Fruit fly (Drosophila melanogaster) whole organism, embryonic: Measurements from ENCODE around the gene Ssl2.

Source experiments
- CG10979 ChIP-seq: fragments of 200-800 bp; sonication (Bioruptor generic); optimal IDR thresholded peaks from 2 replicates; lab custom pipeline; 2018; ENCODE audit warnings: missing biosample characterization, mild to moderate bottlenecking, missing genetic modification characterization, moderate library complexity
- CG12155 ChIP-seq: fragments of 200-800 bp; sonication (Bioruptor generic); optimal IDR thresholded peaks from 3 replicates; lab custom pipeline; 2016; ENCODE audit warnings: missing biosample characterization, missing genetic modification characterization
- CG1529 ChIP-seq: fragments of 200-800 bp; sonication (Bioruptor generic); optimal IDR thresholded peaks from 3 replicates; lab custom pipeline; 2018; ENCODE audit warnings: missing biosample characterization, missing genetic modification characterization
- CG1602 ChIP-seq: fragments of 200-800 bp; sonication (Bioruptor generic); optimal IDR thresholded peaks from 3 replicates; lab custom pipeline; 2016; ENCODE audit warnings: missing biosample characterization, missing genetic modification characterization
- CG16813 ChIP-seq: fragments of 200-800 bp; sonication (Bioruptor generic); IDR thresholded peaks from 3 replicates; pipeline ENCODE4 v1.3.6; 2022; ENCODE audit warnings: missing biosample characterization, missing genetic modification characterization; ENCODE audit not compliant: partially characterized antibody
- CG17568 ChIP-seq: fragments of 200-800 bp; sonication (Bioruptor generic); optimal IDR thresholded peaks from 2 replicates; lab custom pipeline; 2018; ENCODE audit warnings: missing biosample characterization, mild to moderate bottlenecking, missing genetic modification characterization, moderate library complexity
- CG17612 ChIP-seq: fragments of 200-800 bp; sonication (Bioruptor generic); IDR thresholded peaks from 2 replicates; pipeline ENCODE4 v1.3.6; 2022; ENCODE audit warnings: missing biosample characterization, missing genetic modification characterization
- CG18764 ChIP-seq: fragments of 200-800 bp; sonication (Bioruptor generic); optimal IDR thresholded peaks from 3 replicates; lab custom pipeline; 2016; ENCODE audit warnings: missing biosample characterization, missing genetic modification characterization
- CG31224 ChIP-seq: fragments of 200-800 bp; sonication (Bioruptor generic); IDR thresholded peaks from 2 replicates; pipeline ENCODE4 v1.3.6; 2022; ENCODE audit warnings: missing biosample characterization, missing genetic modification characterization
- CG32772 ChIP-seq: fragments of 200-800 bp; sonication (Bioruptor generic); IDR thresholded peaks from 2 replicates; pipeline ENCODE4 v1.3.6; 2022; ENCODE audit warnings: missing biosample characterization, missing genetic modification characterization
- CG3407 ChIP-seq: fragments of 200-800 bp; sonication (Bioruptor generic); optimal IDR thresholded peaks from 2 replicates; lab custom pipeline; 2018; ENCODE audit warnings: missing biosample characterization, mild to moderate bottlenecking, missing genetic modification characterization
- CG34422 ChIP-seq: fragments of 200-800 bp; sonication (Bioruptor generic); IDR thresholded peaks from 3 replicates; pipeline ENCODE4 v1.3.6; 2022; ENCODE audit warnings: missing biosample characterization, missing genetic modification characterization
- CG6254 ChIP-seq: fragments of 200-800 bp; sonication (Bioruptor generic); optimal IDR thresholded peaks from 3 replicates; lab custom pipeline; 2017; ENCODE audit warnings: mild to moderate bottlenecking, missing biosample characterization, missing genetic modification reagents, missing genetic modification characterization
- CG8290 ChIP-seq, 3 experiments: fragments of 200-800 bp; sonication (Bioruptor generic); optimal IDR thresholded peaks; 2 replicates each; lab custom pipeline; 2016 to 2019; ENCODE audit warnings: missing biosample characterization in 3 of 3, missing genetic modification characterization in 3 of 3, mild to moderate bottlenecking in 2 of 3, moderate library complexity in 1 of 3
- CG9609 ChIP-seq: fragments of 200-800 bp; sonication (Bioruptor generic); optimal IDR thresholded peaks from 3 replicates; lab custom pipeline; 2016; ENCODE audit warnings: missing biosample characterization, missing genetic modification characterization
- CHES-1-like ChIP-seq: fragments of 200-800 bp; sonication (Bioruptor generic); optimal IDR thresholded peaks from 2 replicates; lab custom pipeline; 2016; ENCODE audit warnings: missing biosample characterization, missing genetic modification characterization
- Camta ChIP-seq: fragments of 200-800 bp; sonication (Bioruptor generic); optimal IDR thresholded peaks from 2 replicates; lab custom pipeline; 2016; ENCODE audit warnings: missing biosample characterization, missing genetic modification characterization
- Dref ChIP-seq: fragments of 200-800 bp; sonication (Bioruptor generic); IDR thresholded peaks from 2 replicates; pipeline ENCODE4 v1.3.6; 2022; ENCODE audit warnings: missing biosample characterization, missing genetic modification characterization
- Fer3 ChIP-seq: fragments of 200-800 bp; sonication (Bioruptor generic); optimal IDR thresholded peaks from 2 replicates; lab custom pipeline; 2018; ENCODE audit warnings: missing biosample characterization, mild to moderate bottlenecking, missing genetic modification characterization, moderate library complexity
- HLH3B ChIP-seq: fragments of 200-800 bp; sonication (Bioruptor generic); IDR thresholded peaks from 2 replicates; pipeline ENCODE4 v1.3.6; 2022; ENCODE audit warnings: missing biosample characterization, missing genetic modification characterization
- HmgD ChIP-seq: fragments of 200-800 bp; sonication (Bioruptor generic); optimal IDR thresholded peaks from 3 replicates; lab custom pipeline; 2016; ENCODE audit warnings: missing biosample characterization, missing genetic modification characterization
- Hmx ChIP-seq: fragments of 200-800 bp; sonication (Bioruptor generic); optimal IDR thresholded peaks from 2 replicates; lab custom pipeline; 2016; ENCODE audit warnings: missing biosample characterization, missing genetic modification characterization
- MESR4 ChIP-seq: fragments of 200-800 bp; sonication (Bioruptor generic); optimal IDR thresholded peaks from 2 replicates; lab custom pipeline; 2018; ENCODE audit warnings: missing biosample characterization, mild to moderate bottlenecking, missing genetic modification characterization, moderate library complexity
- Mes4 ChIP-seq: fragments of 200-800 bp; sonication (Bioruptor generic); optimal IDR thresholded peaks from 2 replicates; lab custom pipeline; 2016; ENCODE audit warnings: missing biosample characterization, missing genetic modification characterization
- Myb ChIP-seq: fragments of 200-800 bp; sonication (Bioruptor generic); optimal IDR thresholded peaks from 2 replicates; lab custom pipeline; 2016; ENCODE audit warnings: missing biosample characterization, missing genetic modification characterization
- Nf-YC ChIP-seq: fragments of 200-800 bp; optimal IDR thresholded peaks from 3 replicates; lab custom pipeline; 2019; ENCODE audit warnings: missing biosample characterization, mild to moderate bottlenecking, missing genetic modification characterization, moderate library complexity
- NfI ChIP-seq: fragments of 200-800 bp; sonication (Bioruptor generic); optimal IDR thresholded peaks from 3 replicates; lab custom pipeline; 2018; ENCODE audit warnings: missing biosample characterization, mild to moderate bottlenecking, missing genetic modification characterization, moderate library complexity
- Pdp1 ChIP-seq, 2 experiments: fragments of 200-800 bp; sonication (Bioruptor generic); optimal IDR thresholded peaks; 3 replicates each; lab custom pipeline; 2016; ENCODE audit warnings: missing biosample characterization in 2 of 2, missing genetic modification characterization in 2 of 2, mild to moderate bottlenecking in 1 of 2, moderate library complexity in 1 of 2
- Rx ChIP-seq: fragments of 200-800 bp; sonication (Bioruptor generic); IDR thresholded peaks from 2 replicates; pipeline ENCODE4 v1.3.6; 2022; ENCODE audit warnings: missing biosample characterization, missing genetic modification characterization
- Ssrp ChIP-seq: fragments of 200-800 bp; sonication (Bioruptor generic); optimal IDR thresholded peaks from 2 replicates; lab custom pipeline; 2018; ENCODE audit warnings: missing biosample characterization, mild to moderate bottlenecking, missing genetic modification characterization, moderate library complexity
- Tbp ChIP-seq: fragments of >200 bp; optimal IDR thresholded peaks from 2 replicates; lab custom pipeline; 2018; ENCODE audit warnings: missing biosample characterization, missing genetic modification characterization
- Xrp1 ChIP-seq: fragments of 200-800 bp; sonication (Bioruptor generic); IDR thresholded peaks from 2 replicates; pipeline ENCODE4 v1.3.6; 2022; ENCODE audit warnings: missing biosample characterization, missing genetic modification characterization
- bbx ChIP-seq: fragments of 200-800 bp; sonication (Bioruptor generic); IDR thresholded peaks from 2 replicates; pipeline ENCODE4 v1.3.6; 2022; ENCODE audit warnings: missing biosample characterization, missing genetic modification characterization; ENCODE audit not compliant: partially characterized antibody
- crp ChIP-seq, 2 experiments: fragments of 200-800 bp; sonication (Bioruptor generic); optimal IDR thresholded peaks; 2 replicates in 1 of 2; 3 replicates in 1 of 2; lab custom pipeline; 2017; ENCODE audit warnings: missing biosample characterization in 2 of 2, missing genetic modification characterization in 2 of 2, mild to moderate bottlenecking in 1 of 2, moderate library complexity in 1 of 2
- dpn ChIP-seq, 2 experiments: fragments of 200-800 bp; sonication (Bioruptor generic); optimal IDR thresholded peaks; 3 replicates each; lab custom pipeline; 2016; ENCODE audit warnings: missing biosample characterization in 2 of 2, missing genetic modification characterization in 2 of 2
- gcm ChIP-seq: fragments of 200-800 bp; sonication (Bioruptor generic); optimal IDR thresholded peaks from 2 replicates; lab custom pipeline; 2019; ENCODE audit warnings: missing biosample characterization, mild to moderate bottlenecking, missing genetic modification characterization, moderate library complexity
- ind ChIP-seq: fragments of 200-800 bp; sonication (Bioruptor generic); optimal IDR thresholded peaks from 3 replicates; lab custom pipeline; 2016; ENCODE audit warnings: missing biosample characterization, missing genetic modification characterization
- nom ChIP-seq: fragments of 200-800 bp; sonication (Bioruptor generic); optimal IDR thresholded peaks from 2 replicates; lab custom pipeline; 2017; ENCODE audit warnings: missing biosample characterization, missing genetic modification characterization, mild to moderate bottlenecking, moderate library complexity, missing genetic modification reagents
- phol ChIP-seq: fragments of 200-800 bp; sonication (Bioruptor generic); optimal IDR thresholded peaks from 3 replicates; lab custom pipeline; 2018; ENCODE audit warnings: missing biosample characterization, mild to moderate bottlenecking, missing genetic modification characterization, moderate library complexity
- prd ChIP-seq, 3 experiments: fragments of >200 bp in 2 of 3; fragments of 200-800 bp in 1 of 3; sonication (Bioruptor generic) in 1 of 3; optimal IDR thresholded peaks in 2 of 3; IDR thresholded peaks in 1 of 3; 2 replicates in 2 of 3; 3 replicates in 1 of 3; pipeline versions ENCODE4 v1.3.6 to Lab custom; 2017 to 2022; ENCODE audit warnings: missing biosample characterization in 1 of 3, missing genetic modification characterization in 1 of 3
- schlank ChIP-seq: fragments of 200-800 bp; sonication (Bioruptor generic); optimal IDR thresholded peaks from 2 replicates; lab custom pipeline; 2018; ENCODE audit warnings: missing biosample characterization, mild to moderate bottlenecking, missing genetic modification characterization
- sens ChIP-seq: fragments of 200-800 bp; sonication (Bioruptor generic); peaks from one replicate; lab custom pipeline; 2016; ENCODE audit warnings: missing biosample characterization, missing genetic modification characterization
- shn ChIP-seq: fragments of 200-800 bp; sonication (Bioruptor generic); optimal IDR thresholded peaks from 3 replicates; lab custom pipeline; 2016; ENCODE audit warnings: missing biosample characterization, missing genetic modification characterization
- stc ChIP-seq: fragments of 200-800 bp; sonication (Bioruptor generic); IDR thresholded peaks from 2 replicates; pipeline ENCODE4 v1.3.6; 2022; ENCODE audit warnings: missing biosample characterization, missing genetic modification characterization
- tll ChIP-seq, 2 experiments: fragments of 200-800 bp in 1 of 2; fragments of >200 bp in 1 of 2; sonication (Bioruptor generic) in 1 of 2; optimal IDR thresholded peaks; 2 replicates each; lab custom pipeline; 2017 to 2019; ENCODE audit warnings: missing biosample characterization in 2 of 2, missing genetic modification characterization in 2 of 2, mild to moderate bottlenecking in 1 of 2, moderate library complexity in 1 of 2
- vnd ChIP-seq: fragments of 200-800 bp; sonication (Bioruptor generic); IDR thresholded peaks from 3 replicates; pipeline ENCODE4 v1.3.6; 2022; ENCODE audit warnings: missing biosample characterization, missing genetic modification characterization; ENCODE audit not compliant: partially characterized antibody
- wdn ChIP-seq: fragments of 200-800 bp; sonication (Bioruptor generic); IDR thresholded peaks from 2 replicates; pipeline ENCODE4 v1.3.6; 2022; ENCODE audit warnings: missing biosample characterization, missing genetic modification characterization
- wor ChIP-seq: fragments of 200-800 bp; sonication (Bioruptor generic); IDR thresholded peaks from 2 replicates; pipeline ENCODE4 v1.3.6; 2022; ENCODE audit warnings: missing biosample characterization, missing genetic modification characterization

Gene Ssl2

dm6 chr3R:29068430-29069207, 36.2 kb upstream of the Ssl2 start (continued):
- TF ChIP-seq crp (GFP tag; optimal IDR thresholded peaks at IDR 0.05; lab: Kevin White, UChicago) (no peak), NfI (GFP tag; lab: Kevin White, UChicago) (peak; percentile 57), CG8290 (GFP tag; optimal IDR thresholded peaks at IDR 0.05; lab: Kevin White, UChicago) (no peak), CG8290 (tag; optimal IDR thresholded peaks at IDR 0.05; lab: Kevin White, UChicago) (peak in 1 of 2 experiments; percentile 75), Hmx (no peak), Nf-YC (tag; lab: Kevin White, UChicago) (no peak), gcm (peak; percentile 18), vnd (no peak), schlank (tag; lab: Kevin White, UChicago) (peak; percentile 38), Myb (GFP tag; lab: Kevin White, UChicago) (peak; percentile 29), CG32772 (GFP tag; lab: Robert Waterston, UW) (peak; percentile 43), HmgD (GFP tag; lab: Kevin White, UChicago) (no peak), phol (peak; percentile 39), CG17568 (GFP tag; lab: Kevin White, UChicago) (no peak), Camta (GFP tag; lab: Kevin White, UChicago) (no peak), Pdp1 (GFP tag; optimal IDR thresholded peaks at IDR 0.05; lab: Kevin White, UChicago) (peak in 1 of 2 experiments; percentile 31), CG34422 (GFP tag; lab: Robert Waterston, UW) (peak; percentile 72; the same call in 1 of the 3 replicates), Tbp (GFP tag; lab: Kevin White, UChicago) (no peak), CG12155 (GFP tag; lab: Kevin White, UChicago) (no peak), MESR4 (GFP tag; lab: Kevin White, UChicago) (no peak), CG18764 (GFP tag; lab: Kevin White, UChicago) (no peak), CHES-1-like (GFP tag; lab: Kevin White, UChicago) (peak; percentile 25), CG1602 (no peak), nom (no peak), Rx (no peak), HLH3B (GFP tag; lab: Robert Waterston, UW) (peak; percentile 45; the same call in 1 of the 2 replicates), CG3407 (no peak), tll (GFP tag; optimal IDR thresholded peaks at IDR 0.05; lab: Kevin White, UChicago) (no peak), CG31224 (GFP tag; lab: Robert Waterston, UW) (no peak), bbx (GFP tag; lab: Robert Waterston, UW) (no peak), CG16813 (no peak), Fer3 (tag; lab: Kevin White, UChicago) (peak; percentile 49), Xrp1 (GFP tag; lab: Robert Waterston, UW) (peak; percentile 62), prd (optimal IDR thresholded peaks at IDR 0.05; lab: Kevin White, UChicago) (no peak), prd (GFP tag; IDR thresholded peaks at IDR 0.05; lab: Robert Waterston, UW) (peak; percentile 48; the same call in 1 of the 3 replicates), stc (GFP tag; lab: Robert Waterston, UW) (peak; percentile 60; the same call in 1 of the 2 replicates), sens (GFP tag; lab: Kevin White, UChicago) (peak; percentile 85), CG17612 (GFP tag; lab: Robert Waterston, UW) (no peak), ind (GFP tag; lab: Kevin White, UChicago) (peak; percentile 33), wdn (GFP tag; lab: Robert Waterston, UW) (no peak), Dref (GFP tag; lab: Robert Waterston, UW) (no peak), CG10979 (peak; percentile 15), CG9609 (GFP tag; lab: Kevin White, UChicago) (no peak), CG6254 (no peak), Mes4 (GFP tag; lab: Kevin White, UChicago) (no peak), shn (GFP tag; lab: Kevin White, UChicago) (no peak), CG1529 (GFP tag; lab: Kevin White, UChicago) (no peak), dpn (GFP tag; optimal IDR thresholded peaks at IDR 0.05; lab: Kevin White, UChicago) (peak; percentile 12 to 39), wor (GFP tag; lab: Robert Waterston, UW) (0 out of 2 replicates have a peak, but pooled peaks have one; percentile 22), Ssrp (no peak)
